Worm (Caenorhabditis elegans): ENCODE measurements around the gene ZK688.12.

- TF ChIP-seq unc-62 (GFP tag; optimal IDR thresholded peaks at IDR 0.05) = no peak
- TF ChIP-seq nhr-12 (tag; optimal IDR thresholded peaks at IDR 0.05) = no peak
- no peak for TF ChIP-seq nhr-6 (tag; optimal IDR thresholded peaks at IDR 0.05)
- no peak for TF ChIP-seq egl-27 (tag; optimal IDR thresholded peaks at IDR 0.05)
- TF ChIP-seq ceh-82 (tag; optimal IDR thresholded peaks at IDR 0.05) = no peak
- TF ChIP-seq nhr-25 (tag; optimal IDR thresholded peaks at IDR 0.05) = no peak
- no peak for TF ChIP-seq nhr-11 (tag; optimal IDR thresholded peaks at IDR 0.05)
Observed at ce11 chrIII:7873481-7873880, 39.9 kb downstream of the ZK688.12 start, which contains the start of gene tyr-1.

All from whole organism, L2 larva.